Fruit fly (Drosophila melanogaster) whole organism, embryonic: ENCODE data around the gene CG13239.

Source experiments
- Ada2b ChIP-seq: fragments of 200-800 bp; sonication (Bioruptor generic); IDR thresholded peaks from 2 replicates; pipeline ENCODE4 v1.3.6; 2022; ENCODE audit warnings: missing biosample characterization, missing genetic modification characterization
- Asciz ChIP-seq: fragments of 200-800 bp; sonication (Bioruptor generic); optimal IDR thresholded peaks from 2 replicates; lab custom pipeline; 2017; ENCODE audit warnings: missing biosample characterization, mild to moderate bottlenecking, missing genetic modification characterization, missing genetic modification reagents
- Atf-2 ChIP-seq: fragments of 200-800 bp; sonication (Bioruptor generic); optimal IDR thresholded peaks from 2 replicates; lab custom pipeline; 2016; ENCODE audit warnings: missing biosample characterization, missing genetic modification characterization
- B-H1 ChIP-seq: fragments of 200-800 bp; sonication (Bioruptor generic); IDR thresholded peaks from 3 replicates; pipeline ENCODE4 v1.3.6; 2022; ENCODE audit warnings: missing biosample characterization, missing genetic modification characterization
- B-H2 ChIP-seq: fragments of 200-800 bp; sonication (Bioruptor generic); optimal IDR thresholded peaks from 2 replicates; lab custom pipeline; 2018; ENCODE audit warnings: missing biosample characterization, mild to moderate bottlenecking, missing genetic modification characterization
- Bteb2 ChIP-seq: fragments of 200-800 bp; sonication (Bioruptor generic); optimal IDR thresholded peaks from 2 replicates; lab custom pipeline; 2016; ENCODE audit warnings: missing biosample characterization, missing genetic modification characterization
- CG1024 ChIP-seq: fragments of 200-800 bp; sonication (Bioruptor generic); IDR thresholded peaks from 2 replicates; pipeline ENCODE4 v1.3.6; 2022; ENCODE audit warnings: missing biosample characterization, missing genetic modification characterization
- CG10274 ChIP-seq: fragments of 200-800 bp; sonication (Bioruptor generic); optimal IDR thresholded peaks from 3 replicates; lab custom pipeline; 2017; ENCODE audit warnings: missing biosample characterization, mild to moderate bottlenecking, missing genetic modification characterization
- CG10431 ChIP-seq: fragments of 200-800 bp; sonication (Bioruptor generic); optimal IDR thresholded peaks from 3 replicates; lab custom pipeline; 2018; ENCODE audit warnings: missing biosample characterization, mild to moderate bottlenecking, missing genetic modification characterization
- CG11093 ChIP-seq: fragments of 200-800 bp; sonication (Bioruptor generic); IDR thresholded peaks from 3 replicates; pipeline ENCODE4 v1.3.6; 2022; ENCODE audit warnings: missing biosample characterization, missing genetic modification characterization
- CG1603 ChIP-seq: fragments of 200-800 bp; sonication (Bioruptor generic); optimal IDR thresholded peaks from 2 replicates; lab custom pipeline; 2019; ENCODE audit warnings: missing biosample characterization, mild to moderate bottlenecking, missing genetic modification characterization, moderate library complexity
- CG17385 ChIP-seq: fragments of 200-800 bp; sonication (Bioruptor generic); optimal IDR thresholded peaks from 3 replicates; lab custom pipeline; 2018; ENCODE audit warnings: missing biosample characterization, mild to moderate bottlenecking, missing genetic modification characterization
- CG17802 ChIP-seq: fragments of 200-800 bp; sonication (Bioruptor generic); optimal IDR thresholded peaks from 2 replicates; lab custom pipeline; 2018; ENCODE audit warnings: missing biosample characterization, mild to moderate bottlenecking, missing genetic modification characterization, moderate library complexity
- CG17829 ChIP-seq: fragments of 200-800 bp; optimal IDR thresholded peaks from 2 replicates; lab custom pipeline; 2019; ENCODE audit warnings: missing biosample characterization, mild to moderate bottlenecking, missing genetic modification characterization, moderate library complexity
- CG18619 ChIP-seq: fragments of 200-800 bp; sonication (Bioruptor generic); optimal IDR thresholded peaks from 3 replicates; lab custom pipeline; 2017; ENCODE audit warnings: missing biosample characterization, mild to moderate bottlenecking, missing genetic modification characterization
- CG30431 ChIP-seq: fragments of 200-800 bp; sonication (Bioruptor generic); optimal IDR thresholded peaks from 2 replicates; lab custom pipeline; 2017; ENCODE audit warnings: missing biosample characterization, missing genetic modification characterization
- CG4424 ChIP-seq: fragments of 200-800 bp; sonication (Bioruptor generic); optimal IDR thresholded peaks from 3 replicates; lab custom pipeline; 2016; ENCODE audit warnings: missing biosample characterization, missing genetic modification characterization
- CG5245 ChIP-seq: fragments of 200-800 bp; sonication (Bioruptor generic); optimal IDR thresholded peaks from 3 replicates; lab custom pipeline; 2016; ENCODE audit warnings: missing biosample characterization, missing genetic modification characterization
- CG7372 ChIP-seq: fragments of 200-800 bp; sonication (Bioruptor generic); IDR thresholded peaks from 2 replicates; pipeline ENCODE4 v1.3.6; 2022; ENCODE audit warnings: missing biosample characterization, missing genetic modification characterization
- CG8089 ChIP-seq: fragments of 200-800 bp; sonication (Bioruptor generic); optimal IDR thresholded peaks from 3 replicates; lab custom pipeline; 2016; ENCODE audit warnings: missing biosample characterization, missing genetic modification characterization
- CG8281 ChIP-seq: fragments of 200-800 bp; sonication (Bioruptor generic); optimal IDR thresholded peaks from 2 replicates; lab custom pipeline; 2018; ENCODE audit warnings: missing biosample characterization, mild to moderate bottlenecking, missing genetic modification characterization, moderate library complexity
- CG8924 ChIP-seq: fragments of 200-800 bp; optimal IDR thresholded peaks from 3 replicates; lab custom pipeline; 2019; ENCODE audit warnings: missing biosample characterization, mild to moderate bottlenecking, missing genetic modification characterization, moderate library complexity
- CoRest ChIP-seq: fragments of 200-800 bp; sonication (Bioruptor generic); optimal IDR thresholded peaks from 3 replicates; lab custom pipeline; 2018; ENCODE audit warnings: missing biosample characterization, mild to moderate bottlenecking, missing genetic modification characterization, moderate library complexity
- Hsf ChIP-seq: fragments of 200-800 bp; sonication (Bioruptor generic); optimal IDR thresholded peaks from 3 replicates; lab custom pipeline; 2016; ENCODE audit warnings: missing biosample characterization, missing genetic modification characterization
- NfI ChIP-seq: fragments of 200-800 bp; sonication (Bioruptor generic); optimal IDR thresholded peaks from 3 replicates; lab custom pipeline; 2018; ENCODE audit warnings: missing biosample characterization, mild to moderate bottlenecking, missing genetic modification characterization, moderate library complexity
- Oli ChIP-seq: fragments of 200-800 bp; sonication (Bioruptor generic); optimal IDR thresholded peaks from 2 replicates; lab custom pipeline; 2018; ENCODE audit warnings: missing biosample characterization, mild to moderate bottlenecking, missing genetic modification characterization, moderate library complexity
- PHDP ChIP-seq: fragments of 200-800 bp; sonication (Bioruptor generic); optimal IDR thresholded peaks from 3 replicates; lab custom pipeline; 2018; ENCODE audit warnings: missing biosample characterization, mild to moderate bottlenecking, missing genetic modification characterization, moderate library complexity
- Rfx ChIP-seq: fragments of 200-800 bp; sonication (Bioruptor generic); IDR thresholded peaks from 2 replicates; pipeline ENCODE4 v1.3.6; 2022; ENCODE audit warnings: missing biosample characterization, missing genetic modification characterization
- Side ChIP-seq: fragments of 200-800 bp; sonication (Bioruptor generic); optimal IDR thresholded peaks from 2 replicates; lab custom pipeline; 2016; ENCODE audit warnings: missing biosample characterization, missing genetic modification characterization
- Sry-β ChIP-seq: fragments of 200-800 bp; sonication (Bioruptor generic); optimal IDR thresholded peaks from 2 replicates; lab custom pipeline; 2018; ENCODE audit warnings: missing biosample characterization, mild to moderate bottlenecking, missing genetic modification characterization, moderate library complexity
- Vsx1 ChIP-seq: fragments of 200-800 bp; sonication (Bioruptor generic); optimal IDR thresholded peaks from 2 replicates; lab custom pipeline; 2017; ENCODE audit warnings: missing biosample characterization, mild to moderate bottlenecking, missing genetic modification characterization, missing genetic modification reagents
- bab2 ChIP-seq: fragments of 200-800 bp; sonication (Bioruptor generic); optimal IDR thresholded peaks from 2 replicates; lab custom pipeline; 2016; ENCODE audit warnings: missing biosample characterization, missing genetic modification characterization
- bigmax ChIP-seq: fragments of 200-800 bp; sonication (Bioruptor generic); optimal IDR thresholded peaks from 2 replicates; lab custom pipeline; 2018; ENCODE audit warnings: missing biosample characterization, mild to moderate bottlenecking, missing genetic modification characterization
- fd102C ChIP-seq: fragments of 200-800 bp; sonication (Bioruptor generic); optimal IDR thresholded peaks from 2 replicates; lab custom pipeline; 2018; ENCODE audit warnings: missing biosample characterization, mild to moderate bottlenecking, missing genetic modification characterization, moderate library complexity
- gce ChIP-seq: fragments of 200-800 bp; sonication (Bioruptor generic); IDR thresholded peaks from 3 replicates; pipeline ENCODE4 v1.3.6; 2022; ENCODE audit warnings: missing biosample characterization, missing genetic modification characterization
- h ChIP-seq: fragments of >200 bp; optimal IDR thresholded peaks from 2 replicates; lab custom pipeline; 2017
- hkb ChIP-seq, 2 experiments: fragments of 200-800 bp in 1 of 2; fragments of >200 bp in 1 of 2; sonication (Bioruptor generic) in 1 of 2; IDR thresholded peaks in 1 of 2; optimal IDR thresholded peaks in 1 of 2; 2 replicates each; pipeline versions ENCODE4 v1.3.6 to Lab custom; 2017 to 2022; ENCODE audit warnings: missing biosample characterization in 1 of 2, missing genetic modification characterization in 1 of 2
- ind ChIP-seq: fragments of 200-800 bp; sonication (Bioruptor generic); optimal IDR thresholded peaks from 3 replicates; lab custom pipeline; 2016; ENCODE audit warnings: missing biosample characterization, missing genetic modification characterization
- jing ChIP-seq: fragments of 200-800 bp; sonication (Bioruptor generic); optimal IDR thresholded peaks from 2 replicates; lab custom pipeline; 2018; ENCODE audit warnings: missing biosample characterization, mild to moderate bottlenecking, missing genetic modification characterization
- kni ChIP-seq: fragments of 200-800 bp; sonication (Bioruptor generic); optimal IDR thresholded peaks from 3 replicates; lab custom pipeline; 2017; ENCODE audit warnings: mild to moderate bottlenecking, missing biosample characterization, missing genetic modification reagents, missing genetic modification characterization
- lola ChIP-seq, 3 experiments: fragments of >200 bp in 2 of 3; fragments of 200-800 bp in 1 of 3; sonication (Bioruptor generic) in 1 of 3; optimal IDR thresholded peaks; 2 replicates each; lab custom pipeline; 2017 to 2019; ENCODE audit warnings: missing biosample characterization in 3 of 3, missing genetic modification characterization in 3 of 3, mild to moderate bottlenecking in 1 of 3, moderate library complexity in 1 of 3
- mam ChIP-seq: fragments of 200-800 bp; sonication (Bioruptor generic); optimal IDR thresholded peaks from 3 replicates; lab custom pipeline; 2016; ENCODE audit warnings: missing biosample characterization, missing genetic modification characterization
- pros ChIP-seq: fragments of 200-800 bp; sonication (Bioruptor generic); optimal IDR thresholded peaks from 3 replicates; lab custom pipeline; 2019; ENCODE audit warnings: missing biosample characterization, mild to moderate bottlenecking, missing genetic modification characterization, moderate library complexity
- repo ChIP-seq: fragments of 200-800 bp; sonication (Bioruptor generic); optimal IDR thresholded peaks from 2 replicates; lab custom pipeline; 2016; ENCODE audit warnings: missing biosample characterization, missing genetic modification characterization
- run ChIP-seq: fragments of 200-800 bp; sonication (Bioruptor generic); optimal IDR thresholded peaks from 3 replicates; lab custom pipeline; 2018; ENCODE audit warnings: missing biosample characterization, mild to moderate bottlenecking, missing genetic modification characterization
- sd ChIP-seq: fragments of 200-800 bp; sonication (Bioruptor generic); optimal IDR thresholded peaks from 3 replicates; lab custom pipeline; 2018; ENCODE audit warnings: missing biosample characterization, mild to moderate bottlenecking, missing genetic modification characterization, moderate library complexity
- sens-2 ChIP-seq: fragments of 200-800 bp; sonication (Bioruptor generic); IDR thresholded peaks from 2 replicates; pipeline ENCODE4 v1.3.6; 2022; ENCODE audit warnings: missing biosample characterization, missing genetic modification characterization
- tgo ChIP-seq: fragments of 200-800 bp; sonication (Bioruptor generic); IDR thresholded peaks from 3 replicates; pipeline ENCODE4 v1.3.6; 2022; ENCODE audit warnings: missing biosample characterization, missing genetic modification characterization
- twi ChIP-seq: fragments of 200-800 bp; optimal IDR thresholded peaks from 2 replicates; lab custom pipeline; 2019; ENCODE audit warnings: missing biosample characterization, mild to moderate bottlenecking, missing genetic modification characterization, moderate library complexity
- zfh1 ChIP-seq: fragments of 200-800 bp; sonication (Bioruptor generic); IDR thresholded peaks from 3 replicates; pipeline ENCODE4 v1.3.6; 2022; ENCODE audit warnings: missing biosample characterization, missing genetic modification characterization

CG13239 gene

DNA sequence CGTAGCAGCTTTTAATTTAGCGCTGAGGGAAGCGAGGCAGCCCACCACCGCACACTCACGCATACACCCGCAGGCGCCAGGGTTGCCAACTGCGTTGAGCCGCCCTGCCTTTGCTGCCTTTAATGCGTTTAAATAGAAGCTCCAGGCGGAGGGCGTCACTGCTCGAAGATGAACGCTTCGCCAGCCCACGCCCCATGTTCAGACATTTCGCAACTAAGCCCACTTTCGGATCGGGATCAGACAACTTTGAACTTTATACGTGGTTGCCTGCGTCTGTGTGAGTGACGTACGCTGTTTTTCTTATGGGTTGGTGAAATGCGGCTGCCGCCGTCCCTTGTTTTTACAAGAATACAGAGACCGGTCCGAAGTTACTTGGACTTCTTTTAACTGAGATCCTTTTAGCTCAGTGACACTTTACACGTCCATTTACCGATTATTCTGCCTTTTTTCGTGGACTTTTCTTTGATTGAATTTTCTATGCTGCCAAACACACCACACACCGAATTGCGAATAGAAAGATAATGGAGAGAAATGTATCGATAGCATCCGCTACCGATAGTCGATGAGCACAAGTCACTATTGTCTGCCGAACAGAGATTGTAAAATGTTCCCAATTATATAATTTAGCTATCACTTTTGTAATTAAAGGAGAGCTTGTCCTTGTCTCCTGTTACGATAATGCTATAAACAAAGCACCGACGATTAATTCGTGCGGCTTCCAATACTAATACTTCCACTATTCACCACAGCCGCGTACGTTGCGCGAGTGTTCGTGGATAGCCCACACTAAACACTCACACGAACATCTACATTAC lies 10.7 kb downstream of the CG13239 start (continued):
- TF ChIP-seq CG7372 (GFP tag; lab: Robert Waterston, UW) (0 out of 2 replicates have a peak, but pooled peaks have one; percentile 21), PHDP (no peak), hkb (optimal IDR thresholded peaks at IDR 0.05; lab: Kevin White, UChicago) (no peak), hkb (GFP tag; IDR thresholded peaks at IDR 0.05; lab: Robert Waterston, UW) (no peak), CG8281 (no peak), CG10431 (GFP tag; lab: Kevin White, UChicago) (no peak), kni (GFP tag; lab: Kevin White, UChicago) (no peak), CG8924 (tag; lab: Kevin White, UChicago) (no peak), CG5245 (GFP tag; lab: Kevin White, UChicago) (no peak), jing (no peak), repo (GFP tag; lab: Kevin White, UChicago) (no peak), Hsf (peak; percentile 24), pros (GFP tag; lab: Kevin White, UChicago) (no peak), sd (no peak), CG1024 (GFP tag; lab: Robert Waterston, UW) (no peak), Oli (tag; lab: Kevin White, UChicago) (no peak), Atf-2 (no peak), zfh1 (GFP tag; lab: Robert Waterston, UW) (no peak), CG1603 (tag; lab: Kevin White, UChicago) (peak; percentile 46), CG10274 (GFP tag; lab: Kevin White, UChicago) (no peak), Rfx (GFP tag; lab: Robert Waterston, UW) (peak; percentile 66), B-H1 (GFP tag; lab: Robert Waterston, UW) (no peak), CG18619 (no peak), CG17385 (GFP tag; lab: Kevin White, UChicago) (no peak), Bteb2 (GFP tag; lab: Kevin White, UChicago) (no peak), gce (GFP tag; lab: Robert Waterston, UW) (no peak), B-H2 (GFP tag; lab: Kevin White, UChicago) (no peak), CG30431 (GFP tag; lab: Kevin White, UChicago) (no peak), CG17829 (tag; lab: Kevin White, UChicago) (no peak), Vsx1 (no peak), CG8089 (GFP tag; lab: Kevin White, UChicago) (no peak), bigmax (GFP tag; lab: Kevin White, UChicago) (no peak), bab2 (GFP tag; lab: Kevin White, UChicago) (peak; percentile 4), CG17802 (no peak), h (no peak), fd102C (GFP tag; lab: Kevin White, UChicago) (no peak), Sry-β (GFP tag; lab: Kevin White, UChicago) (no peak), tgo (GFP tag; lab: Robert Waterston, UW) (no peak), mam (GFP tag; lab: Kevin White, UChicago) (peak; percentile 32), CG11093 (no peak), Ada2b (GFP tag; lab: Robert Waterston, UW) (no peak), CoRest (no peak), run (tag; lab: Kevin White, UChicago) (no peak), ind (no peak), CG4424 (GFP tag; lab: Kevin White, UChicago) (no peak), NfI (GFP tag; lab: Kevin White, UChicago) (no peak), lola (GFP tag; optimal IDR thresholded peaks at IDR 0.05; lab: Kevin White, UChicago) (no peak), Side (GFP tag; lab: Kevin White, UChicago) (peak; percentile 21), twi (tag; lab: Kevin White, UChicago) (no peak), Asciz (GFP tag; lab: Kevin White, UChicago) (no peak), sens-2 (GFP tag; lab: Robert Waterston, UW) (no peak)
